Fruit fly (Drosophila melanogaster) S2 (cell line): Measurements from ENCODE around the gene elav.

Experiments
- CG8478 ChIP-seq: fragments of >200 bp; optimal IDR thresholded peaks from 2 replicates; lab custom pipeline; 2018
- CTCF ChIP-seq, 2 experiments: fragments of >200 bp; optimal IDR thresholded peaks; 2 replicates each; lab custom pipeline; 2018

The elav gene

dm6 chrX:470626-471025 lies 52.4 kb downstream of the elav start, which contains the start of gene CG32816:
TSS of gene CG32816 (minus strand) at chrX:470726.
- no peak for TF ChIP-seq CTCF (optimal IDR thresholded peaks at IDR 0.05; lab: Kevin White, UChicago)
- no peak for TF ChIP-seq CG8478

- no peak for TF ChIP-seq CG8478
- no peak for TF ChIP-seq CTCF (optimal IDR thresholded peaks at IDR 0.05; lab: Kevin White, UChicago)
Measured at dm6 chrX:469235-469634, 53.8 kb downstream of the elav start, which contains the start of gene Cyp4g1. TSS of gene Cyp4g1 (minus strand) at chrX:469335.

DNA sequence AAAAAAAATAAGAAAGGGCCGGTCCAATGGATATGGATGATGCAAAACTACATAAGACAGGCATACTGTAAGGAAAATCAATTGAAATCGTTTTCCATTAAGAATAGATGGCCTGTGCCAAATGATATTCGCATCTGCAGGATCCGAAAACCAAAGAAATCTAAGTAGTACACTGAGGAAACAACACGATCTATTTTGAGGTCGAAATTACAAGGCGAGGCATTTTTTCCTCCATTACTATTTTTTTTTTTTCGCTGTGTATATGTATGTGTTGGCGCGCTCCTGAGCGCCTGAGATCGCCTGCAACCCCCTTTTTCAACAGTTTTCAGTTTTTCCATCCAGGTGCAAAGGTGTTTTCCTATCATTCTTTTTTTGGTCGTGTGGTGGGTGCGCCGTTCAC lies 59.1 kb downstream of the elav start:
- TF ChIP-seq CG8478, result no peak

DNA sequence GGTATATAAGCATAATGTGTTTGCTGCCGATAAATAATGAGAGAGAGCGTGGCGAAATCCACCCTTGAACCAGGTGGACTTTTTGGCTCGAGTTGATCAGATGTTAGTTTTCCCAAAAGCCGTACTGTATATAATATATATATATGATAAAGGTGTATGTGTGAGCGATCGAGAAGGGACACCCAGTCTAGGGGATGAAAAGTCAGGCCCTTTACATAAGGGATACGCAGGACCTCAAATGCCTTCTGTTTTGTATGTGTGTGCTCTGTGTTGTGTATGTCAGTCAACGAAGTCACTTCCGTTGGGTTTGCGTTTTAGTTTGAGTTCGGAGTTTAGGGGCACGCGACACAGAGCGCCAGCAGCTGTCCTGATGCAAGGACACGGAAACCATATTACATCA lies 62.6 kb downstream of the elav start, which contains the start of gene ase:
Gene ase, plus strand, starts transcription at position 301 of the 400 bp plus-strand sequence.
- no peak for TF ChIP-seq CG8478
